Worm (Caenorhabditis elegans) whole organism, young adult: ENCODE data around the gene K12D12.4.

Source experiments
- K11D2.4 ChIP-seq: fragments of 200-800 bp; sonication (Bioruptor generic); IDR thresholded peaks from 2 replicates; pipeline ENCODE4 v1.3.6; 2022; ENCODE audit warnings: missing genetic modification reagents, missing genetic modification characterization, missing compliant biosample characterization
- Y53F4B.3 ChIP-seq: fragments of 200-800 bp; sonication (Bioruptor generic); IDR thresholded peaks from 2 replicates; pipeline ENCODE4 v1.3.6; 2022; ENCODE audit warnings: missing genetic modification reagents, missing genetic modification characterization, missing compliant biosample characterization
- ZK185.1 ChIP-seq: sonication (generic microtip); optimal IDR thresholded peaks from 2 replicates; lab custom pipeline; 2016; ENCODE audit warnings: mild to moderate bottlenecking, missing genetic modification characterization, missing compliant biosample characterization; ENCODE audit not compliant: poor library complexity, severe bottlenecking
- dpl-1 ChIP-seq: fragments of 150-350 bp; optimal IDR thresholded peaks from 2 replicates; lab custom pipeline; 2014; ENCODE audit warnings: missing biosample characterization, missing genetic modification reagents, missing genetic modification characterization
- nhr-120 ChIP-seq: fragments of 200-800 bp; sonication (Bioruptor generic); IDR thresholded peaks from 2 replicates; pipeline ENCODE4 v1.3.6; 2022; ENCODE audit warnings: missing genetic modification characterization, missing compliant biosample characterization
- pha-4 ChIP-seq: fragments of 150-350 bp; sonication (generic microtip); optimal IDR thresholded peaks from 2 replicates; lab custom pipeline; 2014; ENCODE audit warnings: missing biosample characterization, missing genetic modification reagents, missing genetic modification characterization

DNA sequence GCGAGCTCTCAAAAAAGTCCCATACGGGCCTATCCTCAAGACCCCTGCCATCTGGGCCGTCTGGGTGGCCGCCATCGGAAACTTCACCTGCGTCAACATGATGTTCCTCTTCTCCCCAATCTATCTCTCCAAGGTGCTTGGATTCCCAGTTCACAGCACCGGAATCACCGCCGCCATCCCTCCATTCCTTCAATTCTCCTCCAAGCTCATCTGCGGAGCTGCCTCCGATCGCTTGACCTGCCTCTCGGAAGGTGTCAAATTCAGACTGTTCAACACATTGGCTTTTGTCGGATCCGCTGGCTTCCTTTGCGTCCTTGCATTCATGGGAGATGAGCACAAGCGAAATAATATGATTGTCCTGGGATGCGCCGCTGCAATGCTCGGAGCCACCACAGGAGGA, 20.6 kb downstream of the K12D12.4 start:
- TF ChIP-seq nhr-120: no peak
- TF ChIP-seq K11D2.4 (GFP tag; lab: Robert Waterston, UW): no peak
- TF ChIP-seq Y53F4B.3 (GFP tag; lab: Robert Waterston, UW): no peak
- no peak for TF ChIP-seq pha-4
- TF ChIP-seq dpl-1 (GFP tag; lab: Kevin White, UChicago): no peak
- TF ChIP-seq ZK185.1 (tag; lab: Kevin White, UChicago): no peak
